Worm (Caenorhabditis elegans): ENCODE results near the gene cdf-2.

The cdf-2 gene

DNA sequence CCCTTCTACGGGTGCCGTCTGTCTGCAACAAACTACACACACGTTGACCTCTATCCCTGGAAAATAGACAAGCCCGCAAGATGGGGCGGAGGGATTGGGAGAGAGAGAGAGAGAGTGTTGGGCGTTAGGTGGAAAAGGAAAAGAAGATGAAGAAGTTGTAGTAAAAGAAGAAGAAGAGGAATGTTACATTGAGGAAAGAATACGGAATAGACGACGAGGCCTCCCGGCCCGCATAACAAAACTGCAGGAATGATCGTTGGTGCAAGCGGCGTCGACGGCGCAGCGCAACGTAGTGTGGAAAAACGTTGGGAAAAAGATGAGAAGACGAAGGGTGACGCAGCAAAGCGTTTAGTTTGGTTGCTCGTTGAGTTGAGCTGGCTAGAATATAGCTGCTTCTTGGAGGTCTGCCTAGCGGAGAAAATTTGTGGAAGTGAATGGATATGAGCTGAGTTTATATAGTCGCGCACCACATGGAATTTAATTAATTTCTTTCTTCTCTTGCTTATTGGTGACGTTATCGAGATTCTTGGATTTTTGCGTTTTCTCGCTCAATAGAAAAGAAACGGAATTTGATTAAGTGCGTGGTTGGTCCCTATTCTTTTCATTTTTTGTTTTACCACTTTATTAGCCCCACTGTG lies 43.5 kb upstream of the cdf-2 start (continued):
- TF ChIP-seq nhr-10 (tag; optimal IDR thresholded peaks at IDR 0.05) (no peak), ztf-4 (tag; optimal IDR thresholded peaks at IDR 0.05) (peak; percentile 68), lin-39 (tag; optimal IDR thresholded peaks at IDR 0.05) (no peak), sem-4 (tag; optimal IDR thresholded peaks at IDR 0.05) (peak; percentile 68), elt-3 (tag; optimal IDR thresholded peaks at IDR 0.05) (no peak), F13H6.1 (tag; optimal IDR thresholded peaks at IDR 0.05) (peak; percentile 86), mdl-1 (tag; optimal IDR thresholded peaks at IDR 0.05) (peak in 1 of 2 experiments; percentile 32), crh-2 (tag; optimal IDR thresholded peaks at IDR 0.05) (peak; percentile 74), mbf-1 (tag; optimal IDR thresholded peaks at IDR 0.05) (no peak), nhr-77 (tag; optimal IDR thresholded peaks at IDR 0.05) (no peak), ZK546.5 (tag; optimal IDR thresholded peaks at IDR 0.05) (no peak), lin-11 (tag; optimal IDR thresholded peaks at IDR 0.05) (peak; percentile 40), zag-1 (tag; optimal IDR thresholded peaks at IDR 0.05) (peak; percentile 64), C34F6.9 (tag; optimal IDR thresholded peaks at IDR 0.05) (peak; percentile 71), blmp-1 (tag; optimal IDR thresholded peaks at IDR 0.05; ENCODE audit: insufficient read depth) (no peak), sma-9 (GFP tag; optimal IDR thresholded peaks at IDR 0.05) (peak; percentile 91), sma-9 (tag; optimal IDR thresholded peaks at IDR 0.05) (no peak), elt-1 (tag; optimal IDR thresholded peaks at IDR 0.05) (no peak), peb-1 (tag; optimal IDR thresholded peaks at IDR 0.05) (no peak), skn-1 (tag; optimal IDR thresholded peaks at IDR 0.05) (no peak), dmd-4 (tag; optimal IDR thresholded peaks at IDR 0.05) (no peak), Y55F3AM.14 (GFP tag; optimal IDR thresholded peaks at IDR 0.05) (peak; percentile 9), ztf-1 (GFP tag; conservative IDR thresholded peaks at IDR 0.05) (no peak), mab-5 (tag; optimal IDR thresholded peaks at IDR 0.05) (no peak), nhr-21 (tag; optimal IDR thresholded peaks at IDR 0.05) (peak; percentile 57), unc-55 (GFP tag; optimal IDR thresholded peaks at IDR 0.05) (peak; percentile 72), nhr-6 (tag; optimal IDR thresholded peaks at IDR 0.05) (peak; percentile 42), lsy-2 (tag; optimal IDR thresholded peaks at IDR 0.05) (peak in 1 of 2 experiments; percentile 64), ceh-16 (tag; optimal IDR thresholded peaks at IDR 0.05) (no peak), nhr-129 (tag; optimal IDR thresholded peaks at IDR 0.05) (peak; percentile 80)

DNA sequence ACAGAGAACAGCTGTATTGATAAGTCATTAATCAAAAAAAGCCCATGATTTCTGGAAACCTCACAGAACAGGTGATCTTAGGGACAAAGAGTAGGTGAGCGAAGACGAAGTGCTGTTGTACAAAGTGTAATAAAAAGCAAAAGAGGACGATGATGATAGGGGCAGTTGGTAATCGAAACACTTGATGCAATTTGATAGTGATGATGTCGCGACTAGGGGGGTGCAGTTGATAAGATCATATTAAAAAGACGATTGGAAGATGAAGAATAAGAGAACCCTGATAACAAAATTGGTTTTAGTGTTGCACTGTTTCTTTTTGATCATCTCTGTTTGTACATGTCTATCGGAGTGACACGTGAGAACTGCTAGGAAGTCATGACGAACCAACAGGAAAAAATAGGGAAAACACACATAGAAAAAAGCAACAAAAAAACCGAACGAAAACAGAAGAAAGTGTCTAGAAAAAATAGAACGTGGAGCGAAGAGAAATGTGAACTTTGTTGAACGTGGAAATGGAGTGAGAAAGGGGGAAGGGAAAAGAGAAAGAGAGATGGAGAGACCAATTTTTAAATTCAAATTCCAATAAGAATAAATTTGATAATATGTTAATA lies 42.7 kb upstream of the cdf-2 start:
- TF ChIP-seq dmd-4 (tag; optimal IDR thresholded peaks at IDR 0.05) (no peak), F13H6.1 (tag; optimal IDR thresholded peaks at IDR 0.05) (peak; percentile 89), nhr-21 (tag; optimal IDR thresholded peaks at IDR 0.05) (peak; percentile 71), nhr-25 (tag; optimal IDR thresholded peaks at IDR 0.05) (peak; percentile 57), nhr-6 (tag; optimal IDR thresholded peaks at IDR 0.05) (peak; percentile 47), ama-1 (optimal IDR thresholded peaks at IDR 0.05) (peak; percentile 39), lsy-2 (tag; optimal IDR thresholded peaks at IDR 0.05) (peak in 1 of 2 experiments; percentile 69), peb-1 (tag; optimal IDR thresholded peaks at IDR 0.05) (no peak), mab-5 (tag; optimal IDR thresholded peaks at IDR 0.05) (peak; percentile 64), gmeb-1 (tag; optimal IDR thresholded peaks at IDR 0.05) (peak; percentile 38), ztf-4 (tag; optimal IDR thresholded peaks at IDR 0.05) (peak; percentile 16), unc-62 (GFP tag; optimal IDR thresholded peaks at IDR 0.05) (no peak), mdl-1 (tag; optimal IDR thresholded peaks at IDR 0.05) (peak in 1 of 2 experiments; percentile 24), skn-1 (tag; optimal IDR thresholded peaks at IDR 0.05) (no peak), blmp-1 (tag; optimal IDR thresholded peaks at IDR 0.05; ENCODE audit: insufficient read depth) (peak; percentile 44), C34F6.9 (tag; optimal IDR thresholded peaks at IDR 0.05) (peak; percentile 56), sma-3 (GFP tag; optimal IDR thresholded peaks at IDR 0.05) (peak; percentile 83), nhr-129 (tag; optimal IDR thresholded peaks at IDR 0.05) (peak; percentile 90), fos-1 (tag; optimal IDR thresholded peaks at IDR 0.05) (peak; percentile 89), egl-27 (tag; optimal IDR thresholded peaks at IDR 0.05) (peak; percentile 48), crh-2 (tag; optimal IDR thresholded peaks at IDR 0.05) (peak; percentile 88), Y55F3AM.14 (GFP tag; optimal IDR thresholded peaks at IDR 0.05) (peak; percentile 31), sem-4 (tag; optimal IDR thresholded peaks at IDR 0.05) (peak; percentile 62), lin-13 (GFP tag; optimal IDR thresholded peaks at IDR 0.05) (peak; percentile 47), ZK546.5 (tag; optimal IDR thresholded peaks at IDR 0.05) (no peak), elt-3 (tag; optimal IDR thresholded peaks at IDR 0.05) (no peak), sma-9 (GFP tag; optimal IDR thresholded peaks at IDR 0.05) (peak; percentile 96), sma-9 (tag; optimal IDR thresholded peaks at IDR 0.05) (no peak)

Data from whole organism, L2 larva.